Worm (Caenorhabditis elegans) whole organism, L1 larva: ENCODE results near the gene oac-30.

ENCODE experiments used
- F16B12.6 ChIP-seq: fragments of 150-350 bp; optimal IDR thresholded peaks from 2 replicates; lab custom pipeline; 2014; ENCODE audit warnings: missing biosample characterization, missing genetic modification characterization
- aly-2 ChIP-seq: fragments of 150-350 bp; optimal IDR thresholded peaks from 2 replicates; lab custom pipeline; 2014; ENCODE audit warnings: missing biosample characterization, missing genetic modification characterization
- ama-1 ChIP-seq: fragments of 150-350 bp; optimal IDR thresholded peaks from 2 replicates; lab custom pipeline; 2014
- elt-2 ChIP-seq: sonication (generic microtip); optimal IDR thresholded peaks from 2 replicates; lab custom pipeline; 2016; ENCODE audit warnings: missing genetic modification characterization, mild to moderate bottlenecking, inconsistent platforms, missing compliant biosample characterization, missing genetic modification reagents
- lin-39 ChIP-seq: fragments of 150-350 bp; optimal IDR thresholded peaks from 2 replicates; lab custom pipeline; 2014; ENCODE audit warnings: missing biosample characterization, missing genetic modification reagents, missing genetic modification characterization
- nhr-84 ChIP-seq: sonication (generic microtip); optimal IDR thresholded peaks from 2 replicates; lab custom pipeline; 2017; ENCODE audit warnings: missing biosample characterization, missing genetic modification characterization
- pag-3 ChIP-seq: sonication (generic microtip); optimal IDR thresholded peaks from 2 replicates; lab custom pipeline; 2017; ENCODE audit warnings: missing genetic modification characterization, mild to moderate bottlenecking, missing compliant biosample characterization, antibody characterized with exemption, borderline replicate concordance; ENCODE audit not compliant: insufficient read depth

DNA sequence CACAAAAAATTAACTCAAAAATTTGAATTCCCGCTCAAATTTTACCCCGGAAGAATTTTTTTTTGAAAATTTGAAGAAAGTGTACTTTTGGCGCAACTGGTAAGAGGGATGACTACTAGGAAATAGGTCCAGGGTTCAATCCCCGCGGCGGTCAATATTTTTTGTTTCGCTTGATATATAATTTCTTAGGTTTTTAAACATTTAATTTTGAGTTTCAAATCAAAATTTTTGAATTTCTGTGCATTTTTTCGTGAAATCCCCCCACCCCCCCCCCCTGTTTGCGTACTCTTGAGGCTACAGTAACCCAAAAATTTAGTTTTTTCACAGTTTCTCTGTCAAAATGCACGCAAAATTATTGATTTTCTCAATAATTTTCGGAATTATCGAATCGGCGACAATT lies 31.5 kb upstream of the oac-30 start, which contains the start of gene Y57G7A.1:
- TF ChIP-seq ama-1 (lab: Kevin White, UChicago) (no peak), elt-2 (tag; lab: Kevin White, UChicago) (no peak), lin-39 (tag; lab: Kevin White, UChicago) (no peak), nhr-84 (no peak), aly-2 (no peak), F16B12.6 (tag; lab: Kevin White, UChicago) (no peak), pag-3 (tag; lab: Kevin White, UChicago) (no peak)
